Fruit fly (Drosophila melanogaster): Measurements from ENCODE around the gene Mst87F.

Mst87F gene

DNA sequence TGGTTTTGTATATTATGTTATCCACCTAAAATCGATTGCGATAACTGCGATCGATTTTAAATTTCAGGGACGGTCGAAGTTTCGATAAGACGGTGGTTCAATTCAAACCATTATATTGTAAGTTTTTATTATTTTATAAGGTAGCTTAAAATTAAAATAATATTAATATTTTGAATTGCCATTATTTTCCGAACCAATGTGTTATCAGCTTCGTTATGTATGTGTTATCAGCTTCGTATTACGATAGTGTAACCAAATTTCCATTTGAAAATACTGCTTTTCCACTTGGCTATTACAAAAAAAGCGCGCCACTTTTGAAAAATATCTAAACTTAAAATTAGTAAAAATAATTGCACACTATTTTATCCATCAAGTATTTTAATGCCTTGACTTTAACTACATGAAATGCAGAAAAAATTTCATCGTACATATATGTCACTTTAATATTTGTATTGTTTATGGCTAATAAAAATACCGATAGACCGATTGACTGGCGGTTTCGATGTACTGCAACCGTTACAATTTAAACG, 12.1 kb upstream of the Mst87F start, which contains the start of gene CG31495 (continued):
- TF ChIP-seq Lpt (GFP tag; optimal IDR thresholded peaks at IDR 0.05) (no peak), CG31441 (GFP tag; IDR thresholded peaks at IDR 0.05) (0 out of 2 replicates have a peak, but pooled peaks have one; percentile 11), cad (GFP tag; optimal IDR thresholded peaks at IDR 0.05) (no peak), dysf (GFP tag; IDR thresholded peaks at IDR 0.05) (no peak), mld (GFP tag; IDR thresholded peaks at IDR 0.05; ENCODE audit: partially characterized antibody) (no peak), CG16863 (GFP tag; optimal IDR thresholded peaks at IDR 0.05) (no peak), row (GFP tag; IDR thresholded peaks at IDR 0.05) (peak; percentile 80), vvl (GFP tag; IDR thresholded peaks at IDR 0.05) (peak; percentile 41; the same call in 1 of the 2 replicates), nom (GFP tag; optimal IDR thresholded peaks at IDR 0.05) (no peak), MBD-R2 (GFP tag; IDR thresholded peaks at IDR 0.05) (no peak)

DNA sequence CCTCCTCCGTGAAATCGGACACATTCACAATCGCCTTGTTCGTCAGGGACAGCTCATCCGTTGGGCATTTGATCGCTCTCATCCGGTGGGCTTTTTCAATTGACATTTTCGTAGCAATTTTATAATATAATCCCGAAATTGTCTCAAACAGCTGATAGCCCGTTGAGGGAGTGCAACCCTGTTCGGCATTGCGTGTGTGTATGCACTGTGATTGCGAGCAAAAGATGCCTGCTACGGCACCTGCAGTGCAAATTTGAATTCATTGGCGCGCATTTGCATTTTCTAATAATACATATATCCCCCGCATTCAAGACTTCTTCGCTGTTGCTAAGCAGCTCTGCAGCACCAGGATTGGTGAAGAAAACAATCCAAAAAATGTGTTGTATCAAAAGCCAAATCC, 10.0 kb upstream of the Mst87F start, which contains the start of gene Nsf2:
Nsf2 (minus strand) TSS at position 185 of the 400 bp plus-strand sequence.
- TF ChIP-seq Ets97D (GFP tag; optimal IDR thresholded peaks at IDR 0.05) = peak; percentile 56
- peak; percentile 62 for TF ChIP-seq CG7987 (GFP tag; optimal IDR thresholded peaks at IDR 0.05)
- TF ChIP-seq unc-4 (GFP tag; IDR thresholded peaks at IDR 0.05; ENCODE audit: partially characterized antibody) = 0 out of 2 replicates have a peak, but pooled peaks have one; percentile 22
- TF ChIP-seq phol (tag; optimal IDR thresholded peaks at IDR 0.05) = peak; percentile 59
- TF ChIP-seq gro (GFP tag; optimal IDR thresholded peaks at IDR 0.05) = peak; percentile 31
- peak; percentile 50 for TF ChIP-seq slbo (GFP tag; IDR thresholded peaks at IDR 0.05)
- TF ChIP-seq insv (GFP tag; optimal IDR thresholded peaks at IDR 0.05) = peak in 1 of 2 experiments; percentile 20
- TF ChIP-seq Abd-B (GFP tag; optimal IDR thresholded peaks at IDR 0.05) = peak; percentile 33
- peak; percentile 16 for TF ChIP-seq da (GFP tag; optimal IDR thresholded peaks at IDR 0.05)
- peak; percentile 55 for TF ChIP-seq Dref (GFP tag; IDR thresholded peaks at IDR 0.05)
- TF ChIP-seq Doc3 (GFP tag; IDR thresholded peaks at IDR 0.05; ENCODE audit: partially characterized antibody) = 0 out of 3 replicates have a peak, but pooled peaks have one; percentile 26
- peak; percentile 30; the same call in 1 of the 2 replicates for TF ChIP-seq hbn (GFP tag; IDR thresholded peaks at IDR 0.05; ENCODE audit: partially characterized antibody)
- peak; percentile 96 for TF ChIP-seq MBD-R2 (GFP tag; IDR thresholded peaks at IDR 0.05)
- TF ChIP-seq her (GFP tag; optimal IDR thresholded peaks at IDR 0.05) = peak; percentile 37
- no peak for TF ChIP-seq jing (GFP tag; optimal IDR thresholded peaks at IDR 0.05)
- TF ChIP-seq CG11504 (tag; optimal IDR thresholded peaks at IDR 0.05) = peak; percentile 37
- TF ChIP-seq CG17568 (GFP tag; optimal IDR thresholded peaks at IDR 0.05) = no peak
- peak; percentile 99 for TF ChIP-seq CG18011 (GFP tag; optimal IDR thresholded peaks at IDR 0.05)
- peak; percentile 4 for TF ChIP-seq CG9437 (GFP tag; optimal IDR thresholded peaks at IDR 0.05)
- peak in 1 of 2 experiments; percentile 82 for TF ChIP-seq Pdp1 (GFP tag; optimal IDR thresholded peaks at IDR 0.05)
- TF ChIP-seq oc (tag; optimal IDR thresholded peaks at IDR 0.05) = peak; percentile 49
- peak; percentile 66 for TF ChIP-seq CG14710 (tag; optimal IDR thresholded peaks at IDR 0.05)
- TF ChIP-seq sens (GFP tag) = peak; percentile 87
- TF ChIP-seq Dbx (GFP tag; IDR thresholded peaks at IDR 0.05) = 0 out of 3 replicates have a peak, but pooled peaks have one; percentile 25
- TF ChIP-seq exex (tag; optimal IDR thresholded peaks at IDR 0.05) = no peak
- peak; percentile 5 for TF ChIP-seq CG8924 (tag; optimal IDR thresholded peaks at IDR 0.05)
- peak; percentile 75 for TF ChIP-seq trem (tag; optimal IDR thresholded peaks at IDR 0.05)
- TF ChIP-seq NC2β (GFP tag; optimal IDR thresholded peaks at IDR 0.05) = peak; percentile 20
- TF ChIP-seq CG17829 (tag; optimal IDR thresholded peaks at IDR 0.05) = peak; percentile 35
- peak; percentile 12 for TF ChIP-seq CG7839 (tag; optimal IDR thresholded peaks at IDR 0.05)
- 0 out of 3 replicates have a peak, but pooled peaks have one; percentile 34 for TF ChIP-seq knrl (GFP tag; IDR thresholded peaks at IDR 0.05; ENCODE audit: partially characterized antibody)
- TF ChIP-seq hth (optimal IDR thresholded peaks at IDR 0.05) = no peak
- peak; percentile 51; the same call in 1 of the 2 replicates for TF ChIP-seq CG13287 (GFP tag; IDR thresholded peaks at IDR 0.05; ENCODE audit: partially characterized antibody)
- TF ChIP-seq sna (GFP tag; IDR thresholded peaks at IDR 0.05; ENCODE audit: partially characterized antibody) = peak; percentile 54; the same call in 1 of the 2 replicates
- TF ChIP-seq pan (optimal IDR thresholded peaks at IDR 0.05) = no peak
- no peak for TF ChIP-seq pan (GFP tag; optimal IDR thresholded peaks at IDR 0.05 in 1 of 2, IDR thresholded peaks at IDR 0.05 in 1 of 2)
- TF ChIP-seq Bgb (GFP tag; IDR thresholded peaks at IDR 0.05; ENCODE audit: partially characterized antibody) = peak; percentile 32; the same call in 1 of the 2 replicates
- no peak for TF ChIP-seq stc (GFP tag; IDR thresholded peaks at IDR 0.05)
